Worm (Caenorhabditis elegans) whole organism, L2 larva: Measurements from ENCODE around the gene efr-3.
A peak's percentile ranks its signal among the peaks of the same experiment; 100 is the strongest.

Experiments
- C34F6.9 ChIP-seq: fragments of 150-350 bp; optimal IDR thresholded peaks from 2 replicates; lab custom pipeline; 2014; ENCODE audit warnings: missing biosample characterization, missing genetic modification characterization
- F13H6.1 ChIP-seq: sonication (generic microtip); optimal IDR thresholded peaks from 2 replicates; lab custom pipeline; 2016; ENCODE audit warnings: missing genetic modification characterization, missing compliant biosample characterization
- R02D3.7 ChIP-seq: fragments of 150-350 bp; optimal IDR thresholded peaks from 2 replicates; lab custom pipeline; 2014; ENCODE audit warnings: missing biosample characterization, missing genetic modification characterization
- Y55F3AM.14 ChIP-seq: fragments of 200-800 bp; sonication (Bioruptor generic); optimal IDR thresholded peaks from 2 replicates; lab custom pipeline; 2018; ENCODE audit warnings: mild to moderate bottlenecking, missing genetic modification characterization, missing compliant biosample characterization
- ZK546.5 ChIP-seq: sonication (generic microtip); optimal IDR thresholded peaks from 2 replicates; lab custom pipeline; 2017; ENCODE audit warnings: missing biosample characterization, missing genetic modification characterization
- alr-1 ChIP-seq: fragments of 150-350 bp; optimal IDR thresholded peaks from 2 replicates; lab custom pipeline; 2014; ENCODE audit warnings: missing biosample characterization, missing genetic modification characterization
- aly-2 ChIP-seq: fragments of 150-350 bp; optimal IDR thresholded peaks from 2 replicates; lab custom pipeline; 2014; ENCODE audit warnings: missing biosample characterization, missing genetic modification characterization
- ama-1 ChIP-seq: fragments of 150-350 bp; optimal IDR thresholded peaks from 2 replicates; lab custom pipeline; 2018; ENCODE audit warnings: inconsistent platforms
- blmp-1 ChIP-seq: sonication (generic microtip); optimal IDR thresholded peaks from 2 replicates; lab custom pipeline; 2017; ENCODE audit warnings: missing genetic modification characterization, mild to moderate bottlenecking, missing compliant biosample characterization, antibody characterized with exemption, moderate library complexity; ENCODE audit not compliant: insufficient read depth
- ceh-16 ChIP-seq: fragments of 150-350 bp; optimal IDR thresholded peaks from 2 replicates; lab custom pipeline; 2014; ENCODE audit warnings: missing biosample characterization, missing genetic modification characterization
- ceh-82 ChIP-seq: fragments of 150-350 bp; optimal IDR thresholded peaks from 2 replicates; lab custom pipeline; 2014; ENCODE audit warnings: missing biosample characterization, missing genetic modification characterization
- crh-2 ChIP-seq: sonication (generic microtip); optimal IDR thresholded peaks from 2 replicates; lab custom pipeline; 2017; ENCODE audit warnings: missing biosample characterization, missing genetic modification characterization
- dmd-4 ChIP-seq: sonication (generic microtip); optimal IDR thresholded peaks from 2 replicates; lab custom pipeline; 2017; ENCODE audit warnings: missing biosample characterization, missing genetic modification characterization
- egl-27 ChIP-seq: sonication (generic microtip); optimal IDR thresholded peaks from 3 replicates; lab custom pipeline; 2017; ENCODE audit warnings: missing biosample characterization, missing genetic modification reagents, missing genetic modification characterization
- elt-1 ChIP-seq: fragments of 150-350 bp; optimal IDR thresholded peaks from 2 replicates; lab custom pipeline; 2014; ENCODE audit warnings: missing biosample characterization, missing genetic modification characterization
- elt-3 ChIP-seq: sonication (generic microtip); optimal IDR thresholded peaks from 2 replicates; lab custom pipeline; 2017; ENCODE audit warnings: missing biosample characterization, missing genetic modification characterization
- fos-1 ChIP-seq: fragments of 150-350 bp; optimal IDR thresholded peaks from 2 replicates; lab custom pipeline; 2014; ENCODE audit warnings: missing biosample characterization, missing genetic modification characterization
- gmeb-1 ChIP-seq: fragments of 150-350 bp; optimal IDR thresholded peaks from 2 replicates; lab custom pipeline; 2014; ENCODE audit warnings: missing biosample characterization, missing genetic modification characterization
- lin-11 ChIP-seq: fragments of 150-350 bp; sonication (generic microtip); optimal IDR thresholded peaks from 2 replicates; lab custom pipeline; 2014; ENCODE audit warnings: missing biosample characterization, missing genetic modification characterization, inconsistent platforms, mixed read lengths
- lin-13 ChIP-seq: fragments of 150-350 bp; optimal IDR thresholded peaks from 2 replicates; lab custom pipeline; 2014; ENCODE audit warnings: missing biosample characterization, missing genetic modification reagents, missing genetic modification characterization
- lin-39 ChIP-seq: fragments of 150-350 bp; optimal IDR thresholded peaks from 2 replicates; lab custom pipeline; 2014; ENCODE audit warnings: missing biosample characterization, missing genetic modification reagents, missing genetic modification characterization
- lsy-2 ChIP-seq, 2 experiments: fragments of 150-350 bp in 1 of 2; sonication (generic microtip) in 1 of 2; optimal IDR thresholded peaks; 2 replicates each; lab custom pipeline; 2014 to 2017; ENCODE audit warnings: missing biosample characterization in 2 of 2, missing genetic modification characterization in 2 of 2
- mab-5 ChIP-seq: fragments of 150-350 bp; optimal IDR thresholded peaks from 2 replicates; lab custom pipeline; 2014; ENCODE audit warnings: missing biosample characterization, missing genetic modification characterization
- mbf-1 ChIP-seq: sonication (generic microtip); optimal IDR thresholded peaks from 2 replicates; lab custom pipeline; 2017; ENCODE audit warnings: missing biosample characterization, missing genetic modification characterization
- mdl-1 ChIP-seq, 2 experiments: fragments of 150-350 bp in 1 of 2; sonication (generic microtip) in 1 of 2; optimal IDR thresholded peaks; 2 replicates each; lab custom pipeline; 2017; ENCODE audit warnings: missing biosample characterization in 2 of 2, missing genetic modification characterization in 2 of 2
- nhr-10 ChIP-seq: sonication (generic microtip); optimal IDR thresholded peaks from 2 replicates; lab custom pipeline; 2017; ENCODE audit warnings: missing biosample characterization, missing genetic modification characterization
- nhr-11 ChIP-seq: fragments of 150-350 bp; optimal IDR thresholded peaks from 2 replicates; lab custom pipeline; 2014; ENCODE audit warnings: missing biosample characterization, missing genetic modification characterization
- nhr-12 ChIP-seq: fragments of 150-350 bp; optimal IDR thresholded peaks from 2 replicates; lab custom pipeline; 2014; ENCODE audit warnings: missing biosample characterization, missing genetic modification characterization
- nhr-129 ChIP-seq: fragments of 150-350 bp; optimal IDR thresholded peaks from 2 replicates; lab custom pipeline; 2014; ENCODE audit warnings: missing biosample characterization, missing genetic modification characterization
- nhr-21 ChIP-seq: fragments of 150-350 bp; optimal IDR thresholded peaks from 2 replicates; lab custom pipeline; 2014; ENCODE audit warnings: missing biosample characterization, missing genetic modification characterization
- nhr-23 ChIP-seq: fragments of 150-350 bp; optimal IDR thresholded peaks from 2 replicates; lab custom pipeline; 2014; ENCODE audit warnings: missing biosample characterization, missing genetic modification reagents, missing genetic modification characterization
- nhr-237 ChIP-seq: fragments of 150-350 bp; optimal IDR thresholded peaks from 2 replicates; lab custom pipeline; 2014; ENCODE audit warnings: missing biosample characterization, missing genetic modification characterization
- nhr-25 ChIP-seq: fragments of 150-350 bp; sonication (generic microtip); optimal IDR thresholded peaks from 3 replicates; lab custom pipeline; 2014; ENCODE audit warnings: missing biosample characterization, missing genetic modification characterization
- nhr-6 ChIP-seq: fragments of 150-350 bp; optimal IDR thresholded peaks from 2 replicates; lab custom pipeline; 2014; ENCODE audit warnings: missing biosample characterization, missing genetic modification characterization
- nhr-77 ChIP-seq: fragments of 150-350 bp; optimal IDR thresholded peaks from 2 replicates; lab custom pipeline; 2014; ENCODE audit warnings: missing biosample characterization, missing genetic modification characterization
- peb-1 ChIP-seq: fragments of 150-350 bp; optimal IDR thresholded peaks from 2 replicates; lab custom pipeline; 2014; ENCODE audit warnings: missing biosample characterization, missing genetic modification characterization
- sem-4 ChIP-seq: fragments of 150-350 bp; optimal IDR thresholded peaks from 2 replicates; lab custom pipeline; 2014; ENCODE audit warnings: missing biosample characterization, missing genetic modification reagents, missing genetic modification characterization
- skn-1 ChIP-seq: sonication (generic microtip); optimal IDR thresholded peaks from 2 replicates; lab custom pipeline; 2017; ENCODE audit warnings: missing biosample characterization, missing genetic modification characterization
- sma-3 ChIP-seq: sonication (generic microtip); optimal IDR thresholded peaks from 2 replicates; lab custom pipeline; 2016; ENCODE audit warnings: missing genetic modification reagents, missing genetic modification characterization, missing compliant biosample characterization
- sma-9 ChIP-seq, 2 experiments: fragments of 150-350 bp in 1 of 2; sonication (generic microtip) in 1 of 2; optimal IDR thresholded peaks; 2 replicates each; lab custom pipeline; 2014 to 2016; ENCODE audit warnings: missing genetic modification characterization in 2 of 2, mild to moderate bottlenecking in 1 of 2, missing biosample characterization in 1 of 2, missing compliant biosample characterization in 1 of 2, missing genetic modification reagents in 1 of 2, moderate library complexity in 1 of 2
- snpc-4 ChIP-seq: fragments of 150-350 bp; optimal IDR thresholded peaks from 2 replicates; lab custom pipeline; 2014; ENCODE audit warnings: missing biosample characterization, missing genetic modification characterization
- unc-39 ChIP-seq: fragments of 150-350 bp; optimal IDR thresholded peaks from 2 replicates; lab custom pipeline; 2014; ENCODE audit warnings: missing biosample characterization, missing genetic modification characterization
- unc-55 ChIP-seq: fragments of 150-350 bp; sonication (generic microtip); optimal IDR thresholded peaks from 3 replicates; lab custom pipeline; 2014; ENCODE audit warnings: missing biosample characterization, missing genetic modification reagents, missing genetic modification characterization
- unc-62 ChIP-seq: fragments of 150-350 bp; optimal IDR thresholded peaks from 2 replicates; lab custom pipeline; 2014; ENCODE audit warnings: missing biosample characterization, missing genetic modification reagents, missing genetic modification characterization
- zag-1 ChIP-seq: fragments of 150-350 bp; optimal IDR thresholded peaks from 2 replicates; lab custom pipeline; 2014; ENCODE audit warnings: missing biosample characterization, missing genetic modification characterization
- ztf-1 ChIP-seq: fragments of 200-800 bp; sonication (Bioruptor generic); conservative IDR thresholded peaks from 2 replicates; pipeline ENCODE4 v1.3.6; 2022; ENCODE audit warnings: missing genetic modification characterization, missing compliant biosample characterization
- ztf-11 ChIP-seq: sonication (generic microtip); optimal IDR thresholded peaks from 2 replicates; lab custom pipeline; 2017; ENCODE audit warnings: missing biosample characterization, missing genetic modification characterization
- ztf-4 ChIP-seq: fragments of 150-350 bp; optimal IDR thresholded peaks from 2 replicates; lab custom pipeline; 2014; ENCODE audit warnings: missing biosample characterization, missing genetic modification characterization

The efr-3 gene

ce11 chrII:6346551-6347079, 25.7 kb upstream of the efr-3 start (continued):
- TF ChIP-seq nhr-21 (tag; lab: Kevin White, UChicago) (peak; percentile 90), F13H6.1 (tag; lab: Kevin White, UChicago) (peak; percentile 54), sem-4 (no peak), mdl-1 (tag; optimal IDR thresholded peaks at IDR 0.05; lab: Kevin White, UChicago) (no peak), dmd-4 (tag; lab: Kevin White, UChicago) (no peak), ZK546.5 (tag; lab: Kevin White, UChicago) (no peak), elt-3 (tag; lab: Kevin White, UChicago) (no peak), unc-55 (GFP tag; lab: Kevin White, UChicago) (peak; percentile 53), lin-11 (tag; lab: Kevin White, UChicago) (no peak), gmeb-1 (tag; lab: Kevin White, UChicago) (peak; percentile 55), nhr-6 (peak; percentile 86), nhr-12 (tag; lab: Kevin White, UChicago) (no peak)
- TF ChIP-seq, all 48 proteins: peak for 22

- TF ChIP-seq nhr-21 (tag; lab: Kevin White, UChicago) (peak; percentile 51), nhr-25 (tag; lab: Kevin White, UChicago) (peak; percentile 79), ama-1 (lab: Kevin White, UChicago) (peak; percentile 38), gmeb-1 (tag; lab: Kevin White, UChicago) (no peak), unc-39 (tag; lab: Kevin White, UChicago) (no peak), ztf-11 (tag; lab: Kevin White, UChicago) (no peak), nhr-23 (tag; lab: Kevin White, UChicago) (no peak), aly-2 (tag; lab: Kevin White, UChicago) (no peak), ztf-4 (tag; lab: Kevin White, UChicago) (peak; percentile 12), blmp-1 (tag; lab: Kevin White, UChicago) (peak; percentile 45), unc-62 (GFP tag; lab: Kevin White, UChicago) (no peak), mbf-1 (no peak), nhr-11 (tag; lab: Kevin White, UChicago) (no peak), lin-39 (no peak), lin-13 (GFP tag; lab: Kevin White, UChicago) (no peak), nhr-129 (no peak), sma-9 (GFP tag; optimal IDR thresholded peaks at IDR 0.05; lab: Kevin White, UChicago) (peak; percentile 48), sma-9 (tag; optimal IDR thresholded peaks at IDR 0.05; lab: Kevin White, UChicago) (no peak), zag-1 (tag; lab: Kevin White, UChicago) (no peak), elt-1 (tag; lab: Kevin White, UChicago) (no peak), nhr-6 (no peak), nhr-10 (tag; lab: Kevin White, UChicago) (no peak), nhr-12 (tag; lab: Kevin White, UChicago) (no peak), nhr-77 (tag; lab: Kevin White, UChicago) (no peak), ztf-1 (GFP tag; lab: Robert Waterston, UW) (no peak), peb-1 (tag; lab: Kevin White, UChicago) (no peak), ZK546.5 (tag; lab: Kevin White, UChicago) (no peak), sem-4 (no peak), lsy-2 (tag; optimal IDR thresholded peaks at IDR 0.05; lab: Kevin White, UChicago) (peak in 1 of 2 experiments; percentile 4), mab-5 (no peak), skn-1 (tag; lab: Kevin White, UChicago) (no peak), mdl-1 (tag; optimal IDR thresholded peaks at IDR 0.05; lab: Kevin White, UChicago) (no peak), elt-3 (tag; lab: Kevin White, UChicago) (no peak), sma-3 (peak; percentile 10), dmd-4 (tag; lab: Kevin White, UChicago) (no peak), F13H6.1 (tag; lab: Kevin White, UChicago) (no peak), R02D3.7 (tag; lab: Kevin White, UChicago) (no peak), lin-11 (tag; lab: Kevin White, UChicago) (no peak), Y55F3AM.14 (GFP tag; lab: Kevin White, UChicago) (no peak), alr-1 (tag; lab: Kevin White, UChicago) (no peak), fos-1 (tag; lab: Kevin White, UChicago) (peak; percentile 23), unc-55 (GFP tag; lab: Kevin White, UChicago) (no peak), nhr-237 (tag; lab: Kevin White, UChicago) (no peak), C34F6.9 (tag; lab: Kevin White, UChicago) (no peak), snpc-4 (no peak), ceh-82 (no peak), ceh-16 (tag; lab: Kevin White, UChicago) (peak; percentile 57), crh-2 (tag; lab: Kevin White, UChicago) (peak; percentile 33), egl-27 (tag; lab: Kevin White, UChicago) (no peak)
Measured at ce11 chrII:6345195-6346158, 24.5 kb upstream of the efr-3 start, which contains the start of gene C32D5.8. C32D5.8 (minus strand) TSS chrII:6345964.
